Fruit fly (Drosophila melanogaster) whole organism, prepupa: ENCODE data around the gene Kah.

Experiments
- CG10631 ChIP-seq: fragments of 200-800 bp; sonication (Bioruptor generic); optimal IDR thresholded peaks from 2 replicates; lab custom pipeline; 2016; ENCODE audit warnings: missing biosample characterization, missing genetic modification characterization
- CG10669 ChIP-seq: fragments of 200-800 bp; sonication (Bioruptor generic); optimal IDR thresholded peaks from 3 replicates; lab custom pipeline; 2018; ENCODE audit warnings: missing biosample characterization, mild to moderate bottlenecking, missing genetic modification characterization, moderate library complexity
- CG11294 ChIP-seq: fragments of 200-800 bp; sonication (Bioruptor generic); IDR thresholded peaks from 2 replicates; pipeline ENCODE4 v1.3.6; 2022; ENCODE audit warnings: missing biosample characterization, missing genetic modification characterization
- CG11762 ChIP-seq: fragments of 200-800 bp; sonication (Bioruptor generic); optimal IDR thresholded peaks from 3 replicates; lab custom pipeline; 2016; ENCODE audit warnings: missing biosample characterization, missing genetic modification characterization; ENCODE audit not compliant: insufficient read depth
- CG11902 ChIP-seq: fragments of 200-800 bp; sonication (Bioruptor generic); optimal IDR thresholded peaks from 3 replicates; lab custom pipeline; 2016; ENCODE audit warnings: missing biosample characterization, missing genetic modification characterization
- CG1621 ChIP-seq: fragments of 200-800 bp; sonication (Bioruptor generic); optimal IDR thresholded peaks from 3 replicates; lab custom pipeline; 2018; ENCODE audit warnings: missing biosample characterization, mild to moderate bottlenecking, missing genetic modification characterization
- CG16779 ChIP-seq: fragments of 200-800 bp; sonication (Bioruptor generic); optimal IDR thresholded peaks from 3 replicates; lab custom pipeline; 2017; ENCODE audit warnings: missing biosample characterization, mild to moderate bottlenecking, missing genetic modification characterization
- CG3032 ChIP-seq: fragments of 200-800 bp; optimal IDR thresholded peaks from 2 replicates; lab custom pipeline; 2019; ENCODE audit warnings: missing biosample characterization, mild to moderate bottlenecking, missing genetic modification characterization, moderate library complexity
- CG31627 ChIP-seq: fragments of 200-800 bp; sonication (Bioruptor generic); optimal IDR thresholded peaks from 3 replicates; lab custom pipeline; 2016; ENCODE audit warnings: missing biosample characterization, missing genetic modification characterization
- CG34406 ChIP-seq: fragments of 200-800 bp; sonication (Bioruptor generic); optimal IDR thresholded peaks from 3 replicates; lab custom pipeline; 2016; ENCODE audit warnings: missing biosample characterization, missing genetic modification characterization
- CG4318 ChIP-seq: fragments of 200-800 bp; sonication (Bioruptor generic); optimal IDR thresholded peaks from 3 replicates; lab custom pipeline; 2017; ENCODE audit warnings: missing biosample characterization, mild to moderate bottlenecking, missing genetic modification characterization
- CG6276 ChIP-seq: fragments of 200-800 bp; sonication (Bioruptor generic); optimal IDR thresholded peaks from 2 replicates; lab custom pipeline; 2017; ENCODE audit warnings: missing biosample characterization, mild to moderate bottlenecking, missing genetic modification characterization
- CG6792 ChIP-seq: fragments of 200-800 bp; sonication (Bioruptor generic); optimal IDR thresholded peaks from 3 replicates; lab custom pipeline; 2016; ENCODE audit warnings: missing biosample characterization, missing genetic modification characterization
- CG6808 ChIP-seq: fragments of 200-800 bp; sonication (Bioruptor generic); optimal IDR thresholded peaks from 3 replicates; lab custom pipeline; 2017; ENCODE audit warnings: missing biosample characterization, missing genetic modification characterization, mild to moderate bottlenecking, moderate library complexity, missing genetic modification reagents
- CG7368 ChIP-seq: fragments of 200-800 bp; sonication (Bioruptor generic); optimal IDR thresholded peaks from 3 replicates; lab custom pipeline; 2016; ENCODE audit warnings: missing biosample characterization, missing genetic modification characterization
- CG8119 ChIP-seq: fragments of 200-800 bp; sonication (Bioruptor generic); IDR thresholded peaks from 3 replicates; pipeline ENCODE4 v1.3.6; 2022; ENCODE audit warnings: missing biosample characterization, missing genetic modification characterization
- CG8319 ChIP-seq: fragments of 200-800 bp; sonication (Bioruptor generic); optimal IDR thresholded peaks from 3 replicates; lab custom pipeline; 2016; ENCODE audit warnings: missing biosample characterization, missing genetic modification characterization
- CG8632 ChIP-seq: fragments of 200-800 bp; sonication (Bioruptor generic); optimal IDR thresholded peaks from 3 replicates; lab custom pipeline; 2016; ENCODE audit warnings: missing biosample characterization, missing genetic modification characterization
- Eip93F ChIP-seq: fragments of 200-800 bp; sonication (Bioruptor generic); optimal IDR thresholded peaks from 2 replicates; lab custom pipeline; 2016; ENCODE audit warnings: missing biosample characterization, mild to moderate bottlenecking, missing genetic modification characterization
- Ets21C ChIP-seq: fragments of 200-800 bp; sonication (Bioruptor generic); optimal IDR thresholded peaks from 3 replicates; lab custom pipeline; 2016; ENCODE audit warnings: missing biosample characterization, missing genetic modification characterization
- Ets96B ChIP-seq: fragments of 200-800 bp; optimal IDR thresholded peaks from 2 replicates; lab custom pipeline; 2019; ENCODE audit warnings: missing biosample characterization, mild to moderate bottlenecking, missing genetic modification characterization, moderate library complexity
- Gug ChIP-seq: fragments of 200-800 bp; sonication (Bioruptor generic); IDR thresholded peaks from 2 replicates; pipeline ENCODE4 v1.3.6; 2022; ENCODE audit warnings: missing biosample characterization, missing genetic modification characterization
- Hr38 ChIP-seq: sonication (Bioruptor generic); optimal IDR thresholded peaks from 2 replicates; lab custom pipeline; 2016; ENCODE audit warnings: missing biosample characterization, missing genetic modification characterization
- Hr39 ChIP-seq: fragments of 200-800 bp; sonication (Bioruptor generic); optimal IDR thresholded peaks from 2 replicates; lab custom pipeline; 2016; ENCODE audit warnings: missing biosample characterization, missing genetic modification characterization
- Hr4 ChIP-seq: fragments of 200-800 bp; sonication (Bioruptor generic); optimal IDR thresholded peaks from 3 replicates; lab custom pipeline; 2016; ENCODE audit warnings: missing biosample characterization, missing genetic modification characterization
- OdsH ChIP-seq: fragments of 200-800 bp; sonication (Bioruptor generic); optimal IDR thresholded peaks from 3 replicates; lab custom pipeline; 2016; ENCODE audit warnings: missing biosample characterization, missing genetic modification characterization
- Sox14 ChIP-seq: fragments of 200-800 bp; sonication (Bioruptor generic); optimal IDR thresholded peaks from 3 replicates; lab custom pipeline; 2016; ENCODE audit warnings: missing biosample characterization, missing genetic modification characterization
- Sox15 ChIP-seq: fragments of 200-800 bp; sonication (Bioruptor generic); optimal IDR thresholded peaks from 3 replicates; lab custom pipeline; 2016; ENCODE audit warnings: missing biosample characterization, missing genetic modification characterization
- achi ChIP-seq: fragments of 200-800 bp; sonication (Bioruptor generic); optimal IDR thresholded peaks from 3 replicates; lab custom pipeline; 2016; ENCODE audit warnings: missing biosample characterization, missing genetic modification characterization
- acj6 ChIP-seq: fragments of 200-800 bp; sonication (Bioruptor generic); optimal IDR thresholded peaks from 3 replicates; lab custom pipeline; 2016; ENCODE audit warnings: missing biosample characterization, missing genetic modification characterization
- dac ChIP-seq: fragments of 200-800 bp; sonication (Bioruptor generic); optimal IDR thresholded peaks from 2 replicates; lab custom pipeline; 2017; ENCODE audit warnings: missing biosample characterization, mild to moderate bottlenecking, missing genetic modification characterization
- dsx ChIP-seq: fragments of 200-800 bp; optimal IDR thresholded peaks from 3 replicates; lab custom pipeline; 2019; ENCODE audit warnings: missing biosample characterization, mild to moderate bottlenecking, missing genetic modification characterization, moderate library complexity; ENCODE audit not compliant: poor library complexity, severe bottlenecking
- eg ChIP-seq: fragments of 200-800 bp; sonication (Bioruptor generic); IDR thresholded peaks from 3 replicates; pipeline ENCODE4 v1.3.6; 2022; ENCODE audit warnings: missing biosample characterization, missing genetic modification characterization
- fd59A ChIP-seq: fragments of 200-800 bp; sonication (Bioruptor generic); optimal IDR thresholded peaks from 2 replicates; lab custom pipeline; 2017; ENCODE audit warnings: missing biosample characterization, mild to moderate bottlenecking, missing genetic modification characterization, missing genetic modification reagents
- fd85E ChIP-seq: fragments of 200-800 bp; sonication (Bioruptor generic); optimal IDR thresholded peaks from 3 replicates; lab custom pipeline; 2016; ENCODE audit warnings: missing biosample characterization, missing genetic modification characterization
- fkh ChIP-seq: fragments of 200-800 bp; sonication (Bioruptor generic); optimal IDR thresholded peaks from 3 replicates; lab custom pipeline; 2017; ENCODE audit warnings: missing biosample characterization, mild to moderate bottlenecking, missing genetic modification characterization, moderate library complexity
- lz ChIP-seq: fragments of 200-800 bp; sonication (Bioruptor generic); optimal IDR thresholded peaks from 3 replicates; lab custom pipeline; 2016; ENCODE audit warnings: missing biosample characterization, missing genetic modification characterization
- net ChIP-seq: fragments of 200-800 bp; sonication (Bioruptor generic); optimal IDR thresholded peaks from 3 replicates; lab custom pipeline; 2016; ENCODE audit warnings: missing biosample characterization, missing genetic modification characterization
- salr ChIP-seq, 2 experiments: fragments of 200-800 bp; sonication (Bioruptor generic); optimal IDR thresholded peaks; 3 replicates each; lab custom pipeline; 2016 to 2018; ENCODE audit warnings: missing biosample characterization in 2 of 2, missing genetic modification characterization in 2 of 2, mild to moderate bottlenecking in 1 of 2
- ss ChIP-seq, 2 experiments: fragments of 200-800 bp; sonication (Bioruptor generic); optimal IDR thresholded peaks; 2 replicates in 1 of 2; 3 replicates in 1 of 2; lab custom pipeline; 2017 to 2018; ENCODE audit warnings: mild to moderate bottlenecking in 2 of 2, missing biosample characterization in 2 of 2, missing genetic modification characterization in 2 of 2, moderate library complexity in 1 of 2
- svp ChIP-seq: fragments of 200-800 bp; sonication (Bioruptor generic); peaks from one replicate; lab custom pipeline; 2016; ENCODE audit warnings: missing biosample characterization, missing genetic modification characterization
- topi ChIP-seq: fragments of 200-800 bp; sonication (Bioruptor generic); optimal IDR thresholded peaks from 3 replicates; lab custom pipeline; 2016; ENCODE audit warnings: missing biosample characterization, missing genetic modification characterization

Kah gene

DNA sequence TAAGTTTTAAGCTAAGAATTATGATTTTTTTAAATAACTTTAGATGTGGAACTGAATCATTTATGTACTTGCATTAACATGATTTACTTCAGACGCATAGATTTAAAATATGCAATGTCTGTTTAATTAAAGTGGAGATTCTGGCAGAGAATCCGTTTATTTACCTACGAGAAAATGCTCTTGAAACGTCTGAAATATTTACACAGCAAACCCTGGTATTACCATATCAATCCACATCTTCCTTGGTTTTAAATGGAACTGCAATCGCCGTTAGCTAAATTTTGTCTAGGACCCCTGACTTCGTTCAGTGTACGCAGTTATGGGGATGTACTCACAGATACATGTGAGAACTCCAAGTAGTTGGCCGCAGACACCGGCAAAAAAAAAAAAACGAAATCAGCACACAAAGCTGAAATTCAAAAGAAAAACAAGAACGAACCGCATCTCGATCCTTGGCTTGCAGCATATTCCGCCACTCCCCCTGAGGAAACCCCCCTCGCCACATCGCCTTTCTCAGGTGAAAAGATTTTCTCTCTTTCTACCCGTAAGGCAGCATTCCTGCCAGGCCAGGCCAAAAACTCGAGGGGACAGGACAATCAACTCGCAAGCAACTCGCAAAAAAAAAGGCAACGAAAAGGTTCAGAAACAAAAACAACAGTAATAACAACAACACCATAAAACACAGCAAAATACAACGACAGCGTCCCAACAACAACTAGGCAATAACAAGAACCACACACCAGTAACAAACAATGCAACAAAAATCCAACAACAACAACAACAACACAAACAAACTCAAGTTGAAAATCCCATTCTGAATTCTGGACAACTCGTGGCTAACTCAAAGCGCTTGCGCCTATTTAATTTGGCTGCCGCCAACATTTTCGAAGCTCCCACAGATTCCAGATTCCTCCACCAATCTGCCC, 29.5 kb upstream of the Kah start (continued):
- TF ChIP-seq net, result peak; percentile 76
- TF ChIP-seq CG8632 (GFP tag; lab: Kevin White, UChicago), result peak; percentile 81
- peak; percentile 94 for TF ChIP-seq lz (GFP tag; lab: Kevin White, UChicago)
- peak; percentile 56 for TF ChIP-seq CG8319 (GFP tag; lab: Kevin White, UChicago)
- TF ChIP-seq CG3032 (tag; lab: Kevin White, UChicago), result peak; percentile 91
- TF ChIP-seq svp (GFP tag; lab: Kevin White, UChicago), result peak; percentile 98
- TF ChIP-seq eg (GFP tag; lab: Robert Waterston, UW), result no peak
- peak; percentile 64; the same call in 2 of the 3 replicates for TF ChIP-seq CG8119 (GFP tag; lab: Robert Waterston, UW)
- peak; percentile 89 for TF ChIP-seq fd59A (GFP tag; lab: Kevin White, UChicago)
- peak; percentile 70 to 90 for TF ChIP-seq salr (GFP tag; optimal IDR thresholded peaks at IDR 0.05; lab: Kevin White, UChicago)
- no peak for TF ChIP-seq fkh (GFP tag; lab: Kevin White, UChicago)
- peak; percentile 89 for TF ChIP-seq CG6808 (GFP tag; lab: Kevin White, UChicago)
- peak; percentile 85 for TF ChIP-seq achi (GFP tag; lab: Kevin White, UChicago)
- peak; percentile 87 for TF ChIP-seq acj6 (GFP tag; lab: Kevin White, UChicago)
- peak; percentile 66 to 86 for TF ChIP-seq ss (GFP tag; optimal IDR thresholded peaks at IDR 0.05; lab: Kevin White, UChicago)
- TF ChIP-seq CG11762, result peak; percentile 74
- TF ChIP-seq CG6276 (GFP tag; lab: Kevin White, UChicago), result peak; percentile 59
- peak; percentile 57 for TF ChIP-seq CG16779 (tag; lab: Kevin White, UChicago)
- peak; percentile 82 for TF ChIP-seq OdsH (GFP tag; lab: Kevin White, UChicago)
- TF ChIP-seq Eip93F, result peak; percentile 74
- TF ChIP-seq Ets21C, result peak; percentile 90
- TF ChIP-seq CG11294 (GFP tag; lab: Robert Waterston, UW), result no peak
- TF ChIP-seq CG31627 (GFP tag; lab: Kevin White, UChicago), result peak; percentile 93
- TF ChIP-seq CG6792 (GFP tag; lab: Kevin White, UChicago), result peak; percentile 87
- TF ChIP-seq Gug (GFP tag; lab: Robert Waterston, UW), result 0 out of 2 replicates have a peak, but pooled peaks have one; percentile 20
- no peak for TF ChIP-seq fd85E
- TF ChIP-seq CG10669, result peak; percentile 80
- TF ChIP-seq Ets96B, result peak; percentile 81
- TF ChIP-seq Sox15 (GFP tag; lab: Kevin White, UChicago), result peak; percentile 76
- peak; percentile 77 for TF ChIP-seq CG4318 (GFP tag; lab: Kevin White, UChicago)
- TF ChIP-seq Sox14, result peak; percentile 92
- peak; percentile 58 for TF ChIP-seq CG7368 (GFP tag; lab: Kevin White, UChicago)
- peak; percentile 94 for TF ChIP-seq topi (GFP tag; lab: Kevin White, UChicago)
- TF ChIP-seq CG10631 (GFP tag; lab: Kevin White, UChicago), result peak; percentile 86
- TF ChIP-seq Hr4 (GFP tag; lab: Kevin White, UChicago), result peak; percentile 64
- TF ChIP-seq Hr38 (GFP tag; lab: Kevin White, UChicago), result no peak
- TF ChIP-seq CG11902, result peak; percentile 64
- TF ChIP-seq dac (GFP tag; lab: Kevin White, UChicago), result peak; percentile 37
- peak; percentile 93 for TF ChIP-seq Hr39 (GFP tag; lab: Kevin White, UChicago)
- peak; percentile 81 for TF ChIP-seq dsx
- TF ChIP-seq CG1621 (tag; lab: Kevin White, UChicago), result peak; percentile 69
- peak; percentile 75 for TF ChIP-seq CG34406 (GFP tag; lab: Kevin White, UChicago)
